Worm (Caenorhabditis elegans) whole organism, L3 larva: ENCODE measurements around the gene gst-40.

ENCODE experiments used
- elt-1 ChIP-seq: fragments of 150-350 bp; optimal IDR thresholded peaks from 2 replicates; lab custom pipeline; 2014; ENCODE audit warnings: missing biosample characterization, missing genetic modification characterization
- elt-3 ChIP-seq, 3 experiments: fragments of 150-350 bp in 1 of 3; sonication (generic microtip) in 2 of 3; optimal IDR thresholded peaks; 2 replicates in 2 of 3; 4 replicates in 1 of 3; lab custom pipeline; 2014 to 2017; ENCODE audit warnings: missing biosample characterization in 3 of 3, missing genetic modification characterization in 3 of 3
- nhr-11 ChIP-seq: fragments of 150-350 bp; optimal IDR thresholded peaks from 2 replicates; lab custom pipeline; 2014; ENCODE audit warnings: missing biosample characterization, missing genetic modification characterization
- sea-2 ChIP-seq: fragments of 150-350 bp; sonication (generic microtip); optimal IDR thresholded peaks from 4 replicates; lab custom pipeline; 2014; ENCODE audit warnings: missing biosample characterization, missing genetic modification reagents, missing genetic modification characterization
- unc-39 ChIP-seq: sonication (generic microtip); optimal IDR thresholded peaks from 4 replicates; lab custom pipeline; 2017; ENCODE audit warnings: missing biosample characterization, missing genetic modification characterization

DNA sequence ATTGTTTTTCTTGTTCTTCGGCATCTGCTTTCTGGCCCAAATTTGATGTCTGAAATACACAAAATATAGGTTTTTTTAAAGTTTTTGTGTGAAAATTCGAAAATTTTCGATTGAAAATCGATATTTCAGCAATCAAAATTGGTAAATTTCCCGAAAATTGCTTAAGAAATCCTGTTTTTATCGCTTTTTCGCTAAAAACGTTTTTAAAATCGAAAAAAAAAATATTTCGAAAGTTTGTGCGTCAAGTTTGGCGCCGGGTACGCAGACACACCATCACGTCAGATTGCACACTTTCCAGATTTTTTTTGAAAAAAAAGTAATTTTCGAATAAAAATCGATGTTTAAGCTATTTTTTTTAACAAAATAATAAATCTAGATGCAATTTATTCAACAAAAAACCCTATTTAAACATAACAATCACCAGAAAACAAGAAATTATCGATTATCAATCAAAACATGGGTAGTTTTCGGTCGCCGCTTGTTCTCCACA is 35.1 kb downstream of the gst-40 start, which contains the start of gene skr-18:
- TF ChIP-seq elt-3 (tag; optimal IDR thresholded peaks at IDR 0.05; lab: Kevin White, UChicago) = no peak
- TF ChIP-seq sea-2 (GFP tag; lab: Kevin White, UChicago) = no peak
- no peak for TF ChIP-seq elt-1 (tag; lab: Kevin White, UChicago)
- no peak for TF ChIP-seq unc-39
- TF ChIP-seq nhr-11 (tag; lab: Kevin White, UChicago) = no peak
